Fruit fly (Drosophila melanogaster) whole organism, prepupa: ENCODE results near the gene CG2017.

ENCODE experiments used
- CG6163 ChIP-seq: fragments of 200-800 bp; sonication (Bioruptor generic); IDR thresholded peaks from 3 replicates; pipeline ENCODE4 v1.3.6; 2022; ENCODE audit warnings: missing biosample characterization, missing genetic modification characterization
- Hr39 ChIP-seq: fragments of 200-800 bp; sonication (Bioruptor generic); optimal IDR thresholded peaks from 2 replicates; lab custom pipeline; 2016; ENCODE audit warnings: missing biosample characterization, missing genetic modification characterization

- no peak for TF ChIP-seq CG6163
- TF ChIP-seq Hr39 (GFP tag; lab: Kevin White, UChicago) = no peak
Measured at dm6 chr3R:5877367-5877766, 15.2 kb upstream of the CG2017 start.
